Worm (Caenorhabditis elegans): ENCODE results near the gene lsm-7.
A peak's percentile ranks its signal among the peaks of the same experiment; 100 is the strongest.

Gene lsm-7

ce11 chrIV:10933062-10933552 lies at the start of gene lsm-7, which contains the start of gene dnc-1:
Gene lsm-7, plus strand, starts transcription at chrIV:10933502.
Gene dnc-1, minus strand, starts transcription at chrIV:10933203.
- TF ChIP-seq ceh-13 (GFP tag; optimal IDR thresholded peaks at IDR 0.05): no peak
- 0 out of 2 replicates have a peak, but pooled peaks have one; percentile 11 for TF ChIP-seq tbx-11 (GFP tag; IDR thresholded peaks at IDR 0.05)
- no peak for TF ChIP-seq ets-7 (tag; optimal IDR thresholded peaks at IDR 0.05)
- peak; percentile 40 for TF ChIP-seq F13C5.2 (tag; optimal IDR thresholded peaks at IDR 0.05)
- no peak for TF ChIP-seq hmbx-1 (tag; optimal IDR thresholded peaks at IDR 0.05)

ce11 chrIV:10884263-10884662 lies 49.0 kb upstream of the lsm-7 start, which contains the start of gene F13E9.5:
Gene F13E9.5, minus strand, starts transcription at chrIV:10884363.
- TF ChIP-seq sea-1 (GFP tag; conservative IDR thresholded peaks at IDR 0.05) (no peak), ets-7 (tag; optimal IDR thresholded peaks at IDR 0.05) (no peak), aly-1 (tag; optimal IDR thresholded peaks at IDR 0.05) (no peak), F13C5.2 (tag; optimal IDR thresholded peaks at IDR 0.05) (no peak), hmbx-1 (tag; optimal IDR thresholded peaks at IDR 0.05) (no peak), ceh-36 (tag; optimal IDR thresholded peaks at IDR 0.05) (no peak), hmg-4 (GFP tag; optimal IDR thresholded peaks at IDR 0.05) (no peak), pes-1 (GFP tag; IDR thresholded peaks at IDR 0.05) (no peak), scrt-1 (GFP tag; IDR thresholded peaks at IDR 0.05) (no peak), flt-1 (GFP tag; IDR thresholded peaks at IDR 0.05) (no peak), tbx-11 (GFP tag; IDR thresholded peaks at IDR 0.05) (no peak), ceh-13 (GFP tag; optimal IDR thresholded peaks at IDR 0.05) (no peak), hnd-1 (tag; optimal IDR thresholded peaks at IDR 0.05) (no peak)

DNA sequence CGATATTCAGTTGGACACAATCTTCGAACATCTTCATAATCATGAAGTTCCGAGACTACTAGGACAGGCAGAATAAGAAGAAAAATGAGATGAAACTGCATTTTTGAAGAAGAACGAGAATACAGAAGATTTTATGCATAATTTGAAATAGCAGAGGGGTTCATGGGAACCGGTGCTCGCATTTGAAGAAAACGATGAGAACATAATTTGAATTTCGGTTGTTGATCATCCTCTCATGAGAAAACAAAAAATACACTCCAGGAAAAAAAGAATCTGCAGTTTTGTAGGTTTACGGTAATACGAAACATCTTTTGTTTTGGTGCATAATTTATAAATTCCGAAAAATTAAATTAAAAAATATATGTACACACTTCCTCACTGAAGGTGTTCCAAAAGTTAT lies 47.4 kb upstream of the lsm-7 start, which contains the start of gene srlf-11:
TSS of gene srlf-11 (minus strand) at position 101 of the 400 bp plus-strand sequence.
- TF ChIP-seq hmbx-1 (tag; optimal IDR thresholded peaks at IDR 0.05): no peak
- TF ChIP-seq F13C5.2 (tag; optimal IDR thresholded peaks at IDR 0.05): no peak
- TF ChIP-seq ceh-13 (GFP tag; optimal IDR thresholded peaks at IDR 0.05): no peak
- TF ChIP-seq hnd-1 (tag; optimal IDR thresholded peaks at IDR 0.05): no peak
- TF ChIP-seq tbx-11 (GFP tag; IDR thresholded peaks at IDR 0.05): no peak
- no peak for TF ChIP-seq tbx-37 (GFP tag; conservative IDR thresholded peaks at IDR 0.05)
- TF ChIP-seq ets-7 (tag; optimal IDR thresholded peaks at IDR 0.05): no peak
- no peak for TF ChIP-seq tra-4 (tag; optimal IDR thresholded peaks at IDR 0.05)
- TF ChIP-seq scrt-1 (GFP tag; IDR thresholded peaks at IDR 0.05): no peak
- TF ChIP-seq B0310.2 (tag; optimal IDR thresholded peaks at IDR 0.05): no peak
- TF ChIP-seq sea-1 (GFP tag; conservative IDR thresholded peaks at IDR 0.05): no peak
- no peak for TF ChIP-seq flt-1 (GFP tag; IDR thresholded peaks at IDR 0.05)
- no peak for TF ChIP-seq hmg-4 (GFP tag; optimal IDR thresholded peaks at IDR 0.05)
- no peak for TF ChIP-seq ceh-36 (tag; optimal IDR thresholded peaks at IDR 0.05)
- no peak for TF ChIP-seq ama-1 (optimal IDR thresholded peaks at IDR 0.05)
- TF ChIP-seq aly-1 (tag; optimal IDR thresholded peaks at IDR 0.05): no peak

- TF ChIP-seq aly-1 (tag; optimal IDR thresholded peaks at IDR 0.05) (no peak), pes-1 (GFP tag; IDR thresholded peaks at IDR 0.05) (no peak), flt-1 (GFP tag; IDR thresholded peaks at IDR 0.05) (no peak), ets-7 (tag; optimal IDR thresholded peaks at IDR 0.05) (no peak), hnd-1 (tag; optimal IDR thresholded peaks at IDR 0.05) (no peak), scrt-1 (GFP tag; IDR thresholded peaks at IDR 0.05) (no peak), tra-4 (tag; optimal IDR thresholded peaks at IDR 0.05) (no peak), B0310.2 (tag; optimal IDR thresholded peaks at IDR 0.05) (no peak), ama-1 (optimal IDR thresholded peaks at IDR 0.05) (no peak)
Observed at ce11 chrIV:10887285-10887684, 46.0 kb upstream of the lsm-7 start, which contains the start of gene F13E9.16. Gene F13E9.16, minus strand, starts transcription at chrIV:10887385.

ce11 chrIV:10889820-10890462 lies 43.4 kb upstream of the lsm-7 start, which contains the start of gene F13E9.15:
Gene F13E9.15, minus strand, starts transcription at chrIV:10889870.
- no peak for TF ChIP-seq hmbx-1 (tag; optimal IDR thresholded peaks at IDR 0.05)
- TF ChIP-seq flt-1 (GFP tag; IDR thresholded peaks at IDR 0.05): no peak
- TF ChIP-seq tra-4 (tag; optimal IDR thresholded peaks at IDR 0.05): no peak
- no peak for TF ChIP-seq ceh-36 (tag; optimal IDR thresholded peaks at IDR 0.05)
- TF ChIP-seq ama-1 (optimal IDR thresholded peaks at IDR 0.05): no peak
- TF ChIP-seq B0310.2 (tag; optimal IDR thresholded peaks at IDR 0.05): no peak
- TF ChIP-seq tbx-11 (GFP tag; IDR thresholded peaks at IDR 0.05): no peak
- no peak for TF ChIP-seq hmg-4 (GFP tag; optimal IDR thresholded peaks at IDR 0.05)
- TF ChIP-seq ceh-13 (GFP tag; optimal IDR thresholded peaks at IDR 0.05): no peak
- no peak for TF ChIP-seq tbx-37 (GFP tag; conservative IDR thresholded peaks at IDR 0.05)
- no peak for TF ChIP-seq scrt-1 (GFP tag; IDR thresholded peaks at IDR 0.05)
- no peak for TF ChIP-seq sea-1 (GFP tag; conservative IDR thresholded peaks at IDR 0.05)
- no peak for TF ChIP-seq hnd-1 (tag; optimal IDR thresholded peaks at IDR 0.05)
- TF ChIP-seq aly-1 (tag; optimal IDR thresholded peaks at IDR 0.05): no peak
- no peak for TF ChIP-seq F13C5.2 (tag; optimal IDR thresholded peaks at IDR 0.05)
- TF ChIP-seq ets-7 (tag; optimal IDR thresholded peaks at IDR 0.05): no peak
- no peak for TF ChIP-seq pes-1 (GFP tag; IDR thresholded peaks at IDR 0.05)

- TF ChIP-seq ets-7 (tag; optimal IDR thresholded peaks at IDR 0.05): no peak
- TF ChIP-seq tra-4 (tag; optimal IDR thresholded peaks at IDR 0.05): no peak
Observed at ce11 chrIV:10891993-10892392, 41.3 kb upstream of the lsm-7 start, which contains the start of gene srlf-12. Gene srlf-12, minus strand, starts transcription at chrIV:10892093.

ce11 chrIV:10894255-10894654 lies 39.0 kb upstream of the lsm-7 start, which contains the start of gene srlf-14:
Gene srlf-14, minus strand, starts transcription at chrIV:10894355.
- no peak for TF ChIP-seq tbx-37 (GFP tag; conservative IDR thresholded peaks at IDR 0.05)
- no peak for TF ChIP-seq hnd-1 (tag; optimal IDR thresholded peaks at IDR 0.05)
- no peak for TF ChIP-seq scrt-1 (GFP tag; IDR thresholded peaks at IDR 0.05)
- TF ChIP-seq flt-1 (GFP tag; IDR thresholded peaks at IDR 0.05): no peak
- TF ChIP-seq ets-7 (tag; optimal IDR thresholded peaks at IDR 0.05): no peak
- no peak for TF ChIP-seq B0310.2 (tag; optimal IDR thresholded peaks at IDR 0.05)
- TF ChIP-seq tbx-11 (GFP tag; IDR thresholded peaks at IDR 0.05): no peak
- TF ChIP-seq ceh-36 (tag; optimal IDR thresholded peaks at IDR 0.05): no peak
- no peak for TF ChIP-seq sea-1 (GFP tag; conservative IDR thresholded peaks at IDR 0.05)
- TF ChIP-seq ceh-13 (GFP tag; optimal IDR thresholded peaks at IDR 0.05): no peak
